Worm (Caenorhabditis elegans): ENCODE data around the gene fbxa-31.

Gene fbxa-31

ce11 chrIII:1271378-1271926 is at the start of gene fbxa-31:
Gene fbxa-31 (minus strand): TSS chrIII:1271428.
- no peak for TF ChIP-seq nhr-23 (tag; optimal IDR thresholded peaks at IDR 0.05)
- no peak for TF ChIP-seq elt-1 (tag; optimal IDR thresholded peaks at IDR 0.05)
- peak; percentile 5 for TF ChIP-seq crh-2 (tag; optimal IDR thresholded peaks at IDR 0.05)
- TF ChIP-seq fos-1 (tag; optimal IDR thresholded peaks at IDR 0.05): peak; percentile 75
- TF ChIP-seq nhr-237 (tag; optimal IDR thresholded peaks at IDR 0.05): no peak

DNA sequence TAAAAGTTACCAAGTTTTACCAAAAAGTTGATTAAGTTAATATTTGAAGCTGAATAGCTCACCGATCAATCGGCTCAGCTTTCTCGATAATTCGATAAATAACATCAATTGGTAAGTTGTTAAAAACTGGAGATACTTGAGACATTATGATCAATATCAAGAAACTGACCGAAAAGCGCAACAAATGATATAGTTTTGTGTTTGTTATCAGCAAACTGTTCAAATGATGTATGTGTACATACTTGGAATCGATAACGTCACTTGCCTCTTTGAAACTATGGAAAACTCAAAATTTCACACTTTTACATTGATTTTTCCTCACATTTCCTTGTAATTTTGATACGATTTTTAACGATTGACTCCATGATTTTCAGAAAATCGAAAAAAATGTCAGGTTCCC is 43.8 kb upstream of the fbxa-31 start, which contains the start of the genes fbxa-80 and fbxa-19:
Gene fbxa-80, minus strand, starts transcription at position 173 of the 400 bp plus-strand sequence.
Gene fbxa-19, plus strand, starts transcription at position 364 of the 400 bp plus-strand sequence.
- TF ChIP-seq R02D3.7 (tag; optimal IDR thresholded peaks at IDR 0.05) (no peak), ztf-1 (GFP tag; conservative IDR thresholded peaks at IDR 0.05) (no peak), nhr-23 (tag; optimal IDR thresholded peaks at IDR 0.05) (no peak), C34F6.9 (tag; optimal IDR thresholded peaks at IDR 0.05) (no peak), elt-3 (tag; optimal IDR thresholded peaks at IDR 0.05) (no peak), skn-1 (tag; optimal IDR thresholded peaks at IDR 0.05) (no peak), fos-1 (tag; optimal IDR thresholded peaks at IDR 0.05) (peak; percentile 78)

- TF ChIP-seq nhr-12 (tag; optimal IDR thresholded peaks at IDR 0.05) (no peak), elt-1 (tag; optimal IDR thresholded peaks at IDR 0.05) (no peak), fos-1 (tag; optimal IDR thresholded peaks at IDR 0.05) (no peak), dmd-4 (tag; optimal IDR thresholded peaks at IDR 0.05) (no peak), ceh-82 (tag; optimal IDR thresholded peaks at IDR 0.05) (no peak), nhr-10 (tag; optimal IDR thresholded peaks at IDR 0.05) (no peak), aly-2 (tag; optimal IDR thresholded peaks at IDR 0.05) (no peak), unc-62 (GFP tag; optimal IDR thresholded peaks at IDR 0.05) (no peak), unc-39 (tag; optimal IDR thresholded peaks at IDR 0.05) (no peak), sma-9 (GFP tag; optimal IDR thresholded peaks at IDR 0.05) (no peak), sma-9 (tag; optimal IDR thresholded peaks at IDR 0.05) (no peak), egl-27 (tag; optimal IDR thresholded peaks at IDR 0.05) (no peak), C34F6.9 (tag; optimal IDR thresholded peaks at IDR 0.05) (no peak), blmp-1 (tag; optimal IDR thresholded peaks at IDR 0.05; ENCODE audit: insufficient read depth) (no peak)
Observed at ce11 chrIII:1314283-1314682, 43.1 kb upstream of the fbxa-31 start.

DNA sequence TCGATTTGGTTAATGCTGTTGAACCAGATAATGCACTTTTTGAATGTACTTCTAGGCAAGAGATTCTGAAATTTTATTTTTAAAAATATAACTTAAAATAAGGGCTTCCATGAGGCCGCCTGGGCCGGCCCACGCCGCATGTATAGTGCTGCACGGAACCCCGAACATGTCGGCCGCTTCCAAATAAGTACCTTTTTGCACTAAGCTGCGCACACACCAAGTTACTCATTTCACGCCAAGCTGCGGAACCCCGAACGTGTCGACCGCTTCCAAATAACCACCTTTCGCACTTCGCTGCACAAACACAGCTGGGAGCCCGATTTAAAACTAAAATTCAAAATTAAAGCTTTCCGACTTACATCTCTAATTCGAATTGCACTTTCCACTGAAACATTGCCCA is 40.1 kb upstream of the fbxa-31 start:
- TF ChIP-seq nhr-129 (tag; optimal IDR thresholded peaks at IDR 0.05) (no peak), nhr-6 (tag; optimal IDR thresholded peaks at IDR 0.05) (no peak), lin-39 (tag; optimal IDR thresholded peaks at IDR 0.05) (no peak), sma-3 (GFP tag; optimal IDR thresholded peaks at IDR 0.05) (no peak), ztf-4 (tag; optimal IDR thresholded peaks at IDR 0.05) (no peak), mbf-1 (tag; optimal IDR thresholded peaks at IDR 0.05) (no peak)

- TF ChIP-seq elt-3 (tag; optimal IDR thresholded peaks at IDR 0.05): no peak
- TF ChIP-seq mbf-1 (tag; optimal IDR thresholded peaks at IDR 0.05): no peak
- no peak for TF ChIP-seq ztf-1 (GFP tag; conservative IDR thresholded peaks at IDR 0.05)
- no peak for TF ChIP-seq nhr-77 (tag; optimal IDR thresholded peaks at IDR 0.05)
- TF ChIP-seq ZK546.5 (tag; optimal IDR thresholded peaks at IDR 0.05): no peak
- no peak for TF ChIP-seq aly-2 (tag; optimal IDR thresholded peaks at IDR 0.05)
- no peak for TF ChIP-seq skn-1 (tag; optimal IDR thresholded peaks at IDR 0.05)
- TF ChIP-seq snpc-4 (tag; optimal IDR thresholded peaks at IDR 0.05): no peak
- TF ChIP-seq ama-1 (optimal IDR thresholded peaks at IDR 0.05): no peak
- TF ChIP-seq fos-1 (tag; optimal IDR thresholded peaks at IDR 0.05): no peak
- no peak for TF ChIP-seq nhr-237 (tag; optimal IDR thresholded peaks at IDR 0.05)
- TF ChIP-seq egl-27 (tag; optimal IDR thresholded peaks at IDR 0.05): no peak
- no peak for TF ChIP-seq R02D3.7 (tag; optimal IDR thresholded peaks at IDR 0.05)
- no peak for TF ChIP-seq lsy-2 (tag; optimal IDR thresholded peaks at IDR 0.05)
Observed at ce11 chrIII:1308887-1309286, 37.7 kb upstream of the fbxa-31 start, which contains the start of gene Y82E9BL.12. Gene Y82E9BL.12 (plus strand): TSS chrIII:1309187.

ce11 chrIII:1308209-1308608 is 37.0 kb upstream of the fbxa-31 start, which contains the start of gene fbxa-79:
Gene fbxa-79 (minus strand): TSS chrIII:1308294.
- no peak for TF ChIP-seq unc-62 (GFP tag; optimal IDR thresholded peaks at IDR 0.05)
- no peak for TF ChIP-seq peb-1 (tag; optimal IDR thresholded peaks at IDR 0.05)
- no peak for TF ChIP-seq lin-13 (GFP tag; optimal IDR thresholded peaks at IDR 0.05)
- peak; percentile 80 for TF ChIP-seq nhr-129 (tag; optimal IDR thresholded peaks at IDR 0.05)
- no peak for TF ChIP-seq F13H6.1 (tag; optimal IDR thresholded peaks at IDR 0.05)
- TF ChIP-seq sma-9 (GFP tag; optimal IDR thresholded peaks at IDR 0.05): peak; percentile 13
- TF ChIP-seq sma-9 (tag; optimal IDR thresholded peaks at IDR 0.05): no peak
- no peak for TF ChIP-seq snpc-4 (tag; optimal IDR thresholded peaks at IDR 0.05)
- TF ChIP-seq lsy-2 (tag; optimal IDR thresholded peaks at IDR 0.05): no peak
- peak; percentile 66 for TF ChIP-seq fos-1 (tag; optimal IDR thresholded peaks at IDR 0.05)
- peak; percentile 13 for TF ChIP-seq unc-55 (GFP tag; optimal IDR thresholded peaks at IDR 0.05)
